Fruit fly (Drosophila melanogaster): ENCODE data around the gene Aladin.

Aladin gene

DNA sequence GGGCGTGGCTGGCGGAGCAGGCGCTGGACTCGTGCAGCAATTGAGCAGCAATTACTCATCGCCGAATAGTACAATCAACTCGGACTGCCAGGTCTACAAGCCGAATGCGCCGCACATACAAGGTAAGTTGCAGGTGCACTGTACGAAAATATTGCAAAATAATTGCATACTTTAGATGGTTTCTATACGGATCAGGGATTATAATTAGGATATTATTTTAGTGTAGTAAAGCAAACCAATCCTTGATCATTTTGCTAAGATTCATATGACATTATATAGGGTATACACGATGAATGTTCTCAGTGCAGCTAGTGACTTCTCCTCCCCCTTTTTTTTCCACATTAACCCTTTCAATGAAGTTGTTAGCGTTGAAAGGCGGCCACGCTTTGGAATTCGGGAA is 22.3 kb downstream of the Aladin start (continued):
- TF ChIP-seq CG14667 (GFP tag; IDR thresholded peaks at IDR 0.05): no peak
- no peak for TF ChIP-seq ro (GFP tag; IDR thresholded peaks at IDR 0.05)
- TF ChIP-seq CG12236 (GFP tag; optimal IDR thresholded peaks at IDR 0.05): no peak
- TF ChIP-seq unc-4 (GFP tag; IDR thresholded peaks at IDR 0.05; ENCODE audit: partially characterized antibody): no peak
- no peak for TF ChIP-seq NFAT (GFP tag; IDR thresholded peaks at IDR 0.05)
- TF ChIP-seq vfl (GFP tag; optimal IDR thresholded peaks at IDR 0.05): no peak
- TF ChIP-seq HLH54F (GFP tag; optimal IDR thresholded peaks at IDR 0.05): no peak
- TF ChIP-seq sug (tag; optimal IDR thresholded peaks at IDR 0.05): no peak
- peak; percentile 40 for TF ChIP-seq nmo (GFP tag; optimal IDR thresholded peaks at IDR 0.05)
- TF ChIP-seq Med (GFP tag): peak; percentile 61
- no peak for TF ChIP-seq NK7.1 (GFP tag; optimal IDR thresholded peaks at IDR 0.05)
- no peak for TF ChIP-seq H15 (GFP tag; IDR thresholded peaks at IDR 0.05)
- peak; percentile 26; the same call in 1 of the 2 replicates for TF ChIP-seq sisA (GFP tag; IDR thresholded peaks at IDR 0.05)
- no peak for TF ChIP-seq slou (GFP tag; optimal IDR thresholded peaks at IDR 0.05)
- no peak for TF ChIP-seq CG8924 (tag; optimal IDR thresholded peaks at IDR 0.05)
- no peak for TF ChIP-seq ERR (GFP tag; optimal IDR thresholded peaks at IDR 0.05)
- no peak for TF ChIP-seq CG11398 (GFP tag; optimal IDR thresholded peaks at IDR 0.05)
- peak; percentile 29; the same call in 1 of the 2 replicates for TF ChIP-seq E2f1 (GFP tag; IDR thresholded peaks at IDR 0.05)
- TF ChIP-seq CG15269 (tag; optimal IDR thresholded peaks at IDR 0.05): no peak
- no peak for TF ChIP-seq toy (GFP tag; IDR thresholded peaks at IDR 0.05)
- no peak for TF ChIP-seq CG32532 (GFP tag; IDR thresholded peaks at IDR 0.05)
- TF ChIP-seq sens (GFP tag): peak; percentile 84
- TF ChIP-seq CG14014 (GFP tag; IDR thresholded peaks at IDR 0.05): no peak
- peak; percentile 19 for TF ChIP-seq CG16815 (GFP tag; optimal IDR thresholded peaks at IDR 0.05)
- TF ChIP-seq CG7271 (tag; optimal IDR thresholded peaks at IDR 0.05): no peak
- no peak for TF ChIP-seq Gug (GFP tag; IDR thresholded peaks at IDR 0.05)
- no peak for TF ChIP-seq mirr (GFP tag; optimal IDR thresholded peaks at IDR 0.05)
- no peak for TF ChIP-seq danr (GFP tag; IDR thresholded peaks at IDR 0.05)
- TF ChIP-seq amos (GFP tag; IDR thresholded peaks at IDR 0.05; ENCODE audit: partially characterized antibody): no peak
- TF ChIP-seq nom (GFP tag; optimal IDR thresholded peaks at IDR 0.05): no peak
- TF ChIP-seq Dref (GFP tag; IDR thresholded peaks at IDR 0.05): no peak
- no peak for TF ChIP-seq br (optimal IDR thresholded peaks at IDR 0.05)
- no peak for TF ChIP-seq CG11695 (GFP tag; IDR thresholded peaks at IDR 0.05)
- no peak for TF ChIP-seq Atf3 (GFP tag; optimal IDR thresholded peaks at IDR 0.05)
- TF ChIP-seq CG3065 (GFP tag; optimal IDR thresholded peaks at IDR 0.05): no peak
- no peak for TF ChIP-seq chn (GFP tag; optimal IDR thresholded peaks at IDR 0.05)
- TF ChIP-seq Camta (GFP tag; optimal IDR thresholded peaks at IDR 0.05): no peak
- TF ChIP-seq Neu2 (GFP tag; optimal IDR thresholded peaks at IDR 0.05; ENCODE audit: borderline replicate concordance): no peak
- no peak for TF ChIP-seq Oaz (GFP tag; IDR thresholded peaks at IDR 0.05)
- no peak for TF ChIP-seq CG15479 (GFP tag; optimal IDR thresholded peaks at IDR 0.05)
- no peak for TF ChIP-seq pum (GFP tag; optimal IDR thresholded peaks at IDR 0.05)
- TF ChIP-seq sim (GFP tag; IDR thresholded peaks at IDR 0.05): no peak
- no peak for TF ChIP-seq CG11085 (GFP tag; IDR thresholded peaks at IDR 0.05)
- no peak for TF ChIP-seq wor (GFP tag; IDR thresholded peaks at IDR 0.05)
- TF ChIP-seq Kr (GFP tag; optimal IDR thresholded peaks at IDR 0.05): no peak
- no peak for TF ChIP-seq gfzf (GFP tag; optimal IDR thresholded peaks at IDR 0.05)
- TF ChIP-seq tio (GFP tag; optimal IDR thresholded peaks at IDR 0.05): no peak
- TF ChIP-seq Side (GFP tag; optimal IDR thresholded peaks at IDR 0.05): no peak
- TF ChIP-seq CG13287 (GFP tag; IDR thresholded peaks at IDR 0.05; ENCODE audit: partially characterized antibody): no peak
- no peak for TF ChIP-seq CG16813 (GFP tag; IDR thresholded peaks at IDR 0.05; ENCODE audit: partially characterized antibody)
- no peak for TF ChIP-seq C15 (GFP tag; IDR thresholded peaks at IDR 0.05)
- TF ChIP-seq Ssrp (tag; optimal IDR thresholded peaks at IDR 0.05): no peak
- peak; percentile 35 for TF ChIP-seq CG14710 (tag; optimal IDR thresholded peaks at IDR 0.05)
